Worm (Caenorhabditis elegans) whole organism, mixed stage, embryonic: ENCODE results near the gene K09E9.7.

Experiments used
- blmp-1 ChIP-seq: fragments of 150-350 bp; optimal IDR thresholded peaks from 2 replicates; lab custom pipeline; 2014; ENCODE audit warnings: missing biosample characterization, missing genetic modification characterization
- elt-1 ChIP-seq: sonication (generic microtip); optimal IDR thresholded peaks from 2 replicates; lab custom pipeline; 2017; ENCODE audit warnings: missing genetic modification characterization, mild to moderate bottlenecking, missing compliant biosample characterization, antibody characterized with exemption, moderate library complexity, borderline replicate concordance; ENCODE audit not compliant: insufficient read depth
- unc-39 ChIP-seq: fragments of 150-350 bp; optimal IDR thresholded peaks from 2 replicates; lab custom pipeline; 2014; ENCODE audit warnings: missing biosample characterization, missing genetic modification characterization

ce11 chrX:15620200-15620599 lies 20.5 kb upstream of the K09E9.7 start, which contains the start of gene K09E9.1:
- TF ChIP-seq elt-1 (no peak), blmp-1 (no peak), unc-39 (no peak)
